Fruit fly (Drosophila melanogaster) whole organism, embryonic: ENCODE measurements around the gene CG15528.

Experiments used
- Antp ChIP-seq: fragments of 200-800 bp; sonication (Bioruptor generic); optimal IDR thresholded peaks from 3 replicates; lab custom pipeline; 2016; ENCODE audit warnings: missing biosample characterization, missing genetic modification characterization
- BtbVII ChIP-seq: fragments of 200-800 bp; sonication (Bioruptor generic); optimal IDR thresholded peaks from 3 replicates; lab custom pipeline; 2017; ENCODE audit warnings: missing biosample characterization, mild to moderate bottlenecking, missing genetic modification characterization
- CG12236 ChIP-seq: fragments of 200-800 bp; sonication (Bioruptor generic); optimal IDR thresholded peaks from 2 replicates; lab custom pipeline; 2016; ENCODE audit warnings: missing biosample characterization, missing genetic modification characterization
- CG12659 ChIP-seq: fragments of 200-800 bp; sonication (Bioruptor generic); optimal IDR thresholded peaks from 3 replicates; lab custom pipeline; 2017; ENCODE audit warnings: mild to moderate bottlenecking, missing biosample characterization, missing genetic modification reagents, missing genetic modification characterization
- CG1529 ChIP-seq: fragments of 200-800 bp; sonication (Bioruptor generic); optimal IDR thresholded peaks from 3 replicates; lab custom pipeline; 2018; ENCODE audit warnings: missing biosample characterization, missing genetic modification characterization
- CG17328 ChIP-seq: fragments of 200-800 bp; sonication (Bioruptor generic); IDR thresholded peaks from 2 replicates; pipeline ENCODE4 v1.3.6; 2022; ENCODE audit warnings: missing biosample characterization, missing genetic modification characterization
- CG2129 ChIP-seq: fragments of 200-800 bp; sonication (Bioruptor generic); IDR thresholded peaks from 2 replicates; pipeline ENCODE4 v1.3.6; 2022; ENCODE audit warnings: missing biosample characterization, missing genetic modification characterization; ENCODE audit not compliant: partially characterized antibody
- CG2678 ChIP-seq: fragments of 200-800 bp; sonication (Bioruptor generic); optimal IDR thresholded peaks from 3 replicates; lab custom pipeline; 2019; ENCODE audit warnings: missing biosample characterization, mild to moderate bottlenecking, missing genetic modification characterization, moderate library complexity
- CG3847 ChIP-seq: fragments of 200-800 bp; sonication (Bioruptor generic); IDR thresholded peaks from 2 replicates; pipeline ENCODE4 v1.3.6; 2022; ENCODE audit warnings: missing biosample characterization, missing genetic modification characterization
- CG4404 ChIP-seq: fragments of 200-800 bp; sonication (Bioruptor generic); IDR thresholded peaks from 2 replicates; pipeline ENCODE4 v1.3.6; 2022; ENCODE audit warnings: missing biosample characterization, missing genetic modification characterization
- CG6765 ChIP-seq: fragments of 200-800 bp; sonication (Bioruptor generic); optimal IDR thresholded peaks from 3 replicates; lab custom pipeline; 2017; ENCODE audit warnings: missing biosample characterization, mild to moderate bottlenecking, missing genetic modification characterization
- CG6813 ChIP-seq: fragments of 200-800 bp; sonication (Bioruptor generic); optimal IDR thresholded peaks from 2 replicates; lab custom pipeline; 2017; ENCODE audit warnings: missing biosample characterization, missing genetic modification characterization, mild to moderate bottlenecking, moderate library complexity, missing genetic modification reagents
- CG7357 ChIP-seq: fragments of 200-800 bp; sonication (Bioruptor generic); IDR thresholded peaks from 3 replicates; pipeline ENCODE4 v1.3.6; 2022; ENCODE audit warnings: missing biosample characterization, missing genetic modification characterization
- CG7987 ChIP-seq: fragments of 200-800 bp; sonication (Bioruptor generic); optimal IDR thresholded peaks from 2 replicates; lab custom pipeline; 2018; ENCODE audit warnings: missing biosample characterization, mild to moderate bottlenecking, missing genetic modification characterization, moderate library complexity
- CG9797 ChIP-seq: fragments of 200-800 bp; sonication (Bioruptor generic); optimal IDR thresholded peaks from 3 replicates; lab custom pipeline; 2018; ENCODE audit warnings: missing biosample characterization, mild to moderate bottlenecking, missing genetic modification characterization
- CG9817 ChIP-seq: fragments of 200-800 bp; sonication (Bioruptor generic); optimal IDR thresholded peaks from 2 replicates; lab custom pipeline; 2018; ENCODE audit warnings: missing biosample characterization, mild to moderate bottlenecking, missing genetic modification characterization, moderate library complexity
- CTCF ChIP-seq: fragments of 200-800 bp; sonication (Bioruptor generic); optimal IDR thresholded peaks from 2 replicates; lab custom pipeline; 2017; ENCODE audit warnings: missing biosample characterization, mild to moderate bottlenecking, missing genetic modification characterization, moderate library complexity
- Dfd ChIP-seq, 2 experiments: fragments of >200 bp; optimal IDR thresholded peaks; 2 replicates each; lab custom pipeline; 2017; ENCODE audit warnings: missing biosample characterization in 2 of 2, missing genetic modification characterization in 2 of 2
- Dll ChIP-seq: fragments of 200-800 bp; sonication (Bioruptor generic); IDR thresholded peaks from 4 replicates; pipeline ENCODE4 v1.3.6; 2022; ENCODE audit warnings: missing biosample characterization, missing genetic modification characterization; ENCODE audit not compliant: partially characterized antibody
- Doc2 ChIP-seq: fragments of 200-800 bp; sonication (Bioruptor generic); IDR thresholded peaks from 2 replicates; pipeline ENCODE4 v1.3.6; 2022; ENCODE audit warnings: missing biosample characterization, missing genetic modification characterization
- E2f2 ChIP-seq: fragments of 200-800 bp; sonication (Bioruptor generic); IDR thresholded peaks from 2 replicates; pipeline ENCODE4 v1.3.6; 2022; ENCODE audit warnings: missing biosample characterization, missing genetic modification characterization
- HHEX ChIP-seq: fragments of 200-800 bp; sonication (Bioruptor generic); optimal IDR thresholded peaks from 3 replicates; lab custom pipeline; 2017; ENCODE audit warnings: missing biosample characterization, mild to moderate bottlenecking, missing genetic modification characterization, missing genetic modification reagents
- MTF-1 ChIP-seq: fragments of 200-800 bp; sonication (Bioruptor generic); optimal IDR thresholded peaks from 2 replicates; lab custom pipeline; 2018; ENCODE audit warnings: missing biosample characterization, mild to moderate bottlenecking, missing genetic modification characterization, borderline replicate concordance
- Meics ChIP-seq: fragments of 200-800 bp; sonication (Bioruptor generic); optimal IDR thresholded peaks from 2 replicates; lab custom pipeline; 2017; ENCODE audit warnings: missing biosample characterization, mild to moderate bottlenecking, missing genetic modification characterization
- Mes4 ChIP-seq: fragments of 200-800 bp; sonication (Bioruptor generic); optimal IDR thresholded peaks from 2 replicates; lab custom pipeline; 2016; ENCODE audit warnings: missing biosample characterization, missing genetic modification characterization
- NK7.1 ChIP-seq: fragments of 200-800 bp; sonication (Bioruptor generic); optimal IDR thresholded peaks from 3 replicates; lab custom pipeline; 2016; ENCODE audit warnings: missing biosample characterization, missing genetic modification characterization
- Opbp ChIP-seq: fragments of 200-800 bp; sonication (Bioruptor generic); IDR thresholded peaks from 3 replicates; pipeline ENCODE4 v1.3.6; 2022; ENCODE audit warnings: missing biosample characterization, missing genetic modification characterization; ENCODE audit not compliant: partially characterized antibody
- PHDP ChIP-seq: fragments of 200-800 bp; sonication (Bioruptor generic); optimal IDR thresholded peaks from 3 replicates; lab custom pipeline; 2018; ENCODE audit warnings: missing biosample characterization, mild to moderate bottlenecking, missing genetic modification characterization, moderate library complexity
- Spps ChIP-seq: fragments of 200-800 bp; sonication (Bioruptor generic); optimal IDR thresholded peaks from 2 replicates; lab custom pipeline; 2018; ENCODE audit warnings: missing biosample characterization, mild to moderate bottlenecking, missing genetic modification characterization
- Trl ChIP-seq, 3 experiments: fragments of >200 bp in 2 of 3; fragments of 200-800 bp in 1 of 3; sonication (Bioruptor generic) in 1 of 3; optimal IDR thresholded peaks; 2 replicates in 1 of 3; 3 replicates in 2 of 3; lab custom pipeline; 2016 to 2017; ENCODE audit warnings: missing biosample characterization in 1 of 3, missing genetic modification characterization in 1 of 3
- br ChIP-seq: fragments of >200 bp; optimal IDR thresholded peaks from 2 replicates; lab custom pipeline; 2017
- dpn ChIP-seq, 2 experiments: fragments of 200-800 bp; sonication (Bioruptor generic); optimal IDR thresholded peaks; 3 replicates each; lab custom pipeline; 2016; ENCODE audit warnings: missing biosample characterization in 2 of 2, missing genetic modification characterization in 2 of 2
- ems ChIP-seq: fragments of 200-800 bp; sonication (Bioruptor generic); optimal IDR thresholded peaks from 3 replicates; lab custom pipeline; 2016; ENCODE audit warnings: missing biosample characterization, missing genetic modification characterization
- ewg ChIP-seq: fragments of 200-800 bp; sonication (Bioruptor generic); optimal IDR thresholded peaks from 3 replicates; lab custom pipeline; 2017; ENCODE audit warnings: mild to moderate bottlenecking, missing biosample characterization, missing genetic modification reagents, missing genetic modification characterization
- fd3F ChIP-seq: fragments of 200-800 bp; sonication (Bioruptor generic); optimal IDR thresholded peaks from 2 replicates; lab custom pipeline; 2018; ENCODE audit warnings: missing biosample characterization, mild to moderate bottlenecking, missing genetic modification characterization, moderate library complexity
- hkb ChIP-seq, 2 experiments: fragments of 200-800 bp in 1 of 2; fragments of >200 bp in 1 of 2; sonication (Bioruptor generic) in 1 of 2; IDR thresholded peaks in 1 of 2; optimal IDR thresholded peaks in 1 of 2; 2 replicates each; pipeline versions ENCODE4 v1.3.6 to Lab custom; 2017 to 2022; ENCODE audit warnings: missing biosample characterization in 1 of 2, missing genetic modification characterization in 1 of 2
- klu ChIP-seq: fragments of 200-800 bp; sonication (Bioruptor generic); IDR thresholded peaks from 2 replicates; pipeline ENCODE4 v1.3.6; 2022; ENCODE audit warnings: missing biosample characterization, missing genetic modification characterization
- lab ChIP-seq: fragments of 200-800 bp; sonication (Bioruptor generic); optimal IDR thresholded peaks from 3 replicates; lab custom pipeline; 2017; ENCODE audit warnings: missing biosample characterization, missing genetic modification characterization, mild to moderate bottlenecking, moderate library complexity, missing genetic modification reagents
- nom ChIP-seq: fragments of 200-800 bp; sonication (Bioruptor generic); optimal IDR thresholded peaks from 2 replicates; lab custom pipeline; 2017; ENCODE audit warnings: missing biosample characterization, missing genetic modification characterization, mild to moderate bottlenecking, moderate library complexity, missing genetic modification reagents
- odd ChIP-seq: fragments of 200-800 bp; sonication (Bioruptor generic); optimal IDR thresholded peaks from 2 replicates; lab custom pipeline; 2017; ENCODE audit warnings: missing biosample characterization, mild to moderate bottlenecking, missing genetic modification characterization
- onecut ChIP-seq: fragments of 200-800 bp; sonication (Bioruptor generic); IDR thresholded peaks from 2 replicates; pipeline ENCODE4 v1.3.6; 2022; ENCODE audit warnings: missing biosample characterization, missing genetic modification characterization
- pb ChIP-seq: fragments of 200-800 bp; sonication (Bioruptor generic); optimal IDR thresholded peaks from 3 replicates; lab custom pipeline; 2016; ENCODE audit warnings: missing biosample characterization, missing genetic modification characterization
- pum ChIP-seq: fragments of 200-800 bp; sonication (Bioruptor generic); optimal IDR thresholded peaks from 2 replicates; lab custom pipeline; 2016; ENCODE audit warnings: missing biosample characterization, missing genetic modification characterization
- pzg ChIP-seq: fragments of 200-800 bp; sonication (Bioruptor generic); optimal IDR thresholded peaks from 3 replicates; lab custom pipeline; 2018; ENCODE audit warnings: missing biosample characterization, mild to moderate bottlenecking, missing genetic modification characterization, moderate library complexity
- rib ChIP-seq: fragments of 200-800 bp; sonication (Bioruptor generic); IDR thresholded peaks from 2 replicates; pipeline ENCODE4 v1.3.6; 2022; ENCODE audit warnings: missing biosample characterization, missing genetic modification characterization
- sima ChIP-seq: fragments of 200-800 bp; sonication (Bioruptor generic); optimal IDR thresholded peaks from 2 replicates; lab custom pipeline; 2016; ENCODE audit warnings: missing biosample characterization, missing genetic modification characterization
- sob ChIP-seq: fragments of 200-800 bp; sonication (Bioruptor generic); IDR thresholded peaks from 2 replicates; pipeline ENCODE4 v1.3.6; 2022; ENCODE audit warnings: missing biosample characterization, missing genetic modification characterization
- ssp ChIP-seq: fragments of 200-800 bp; sonication (Bioruptor generic); IDR thresholded peaks from 2 replicates; pipeline ENCODE4 v1.3.6; 2022; ENCODE audit warnings: missing biosample characterization, missing genetic modification characterization
- tap ChIP-seq: fragments of 200-800 bp; optimal IDR thresholded peaks from 3 replicates; lab custom pipeline; 2019; ENCODE audit warnings: missing biosample characterization, mild to moderate bottlenecking, missing genetic modification characterization, moderate library complexity
- toy ChIP-seq: fragments of 200-800 bp; sonication (Bioruptor generic); IDR thresholded peaks from 2 replicates; pipeline ENCODE4 v1.3.6; 2022; ENCODE audit warnings: missing biosample characterization, missing genetic modification characterization

Gene CG15528

DNA sequence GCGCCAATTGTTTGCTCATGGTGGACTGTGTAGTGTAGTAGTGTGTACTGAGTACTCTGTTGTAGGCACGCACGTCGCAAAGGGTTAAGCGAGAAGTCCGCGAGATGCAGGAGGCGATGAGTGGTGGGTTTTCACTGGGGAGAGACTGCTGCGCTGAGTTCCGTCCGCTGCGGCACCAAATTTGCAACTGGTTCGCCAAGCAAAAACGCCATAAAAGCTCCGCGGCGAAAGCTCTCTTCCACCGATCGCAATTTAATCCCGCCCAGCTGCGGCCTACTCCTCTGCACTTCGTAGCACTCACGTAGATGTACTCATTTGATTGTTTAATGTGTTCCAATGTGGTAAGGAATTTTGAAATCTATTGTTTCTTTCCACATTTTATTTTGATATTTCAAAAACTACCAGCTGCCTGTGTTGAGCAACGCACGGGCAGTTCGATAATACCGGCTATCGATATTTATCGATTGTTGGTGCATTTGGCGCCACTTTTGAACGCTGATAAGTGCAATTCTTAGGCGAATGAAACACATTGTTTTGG, 36.9 kb downstream of the CG15528 start, which contains the start of gene CG7920 (continued):
- no peak for TF ChIP-seq toy
- no peak for TF ChIP-seq CG7357 (GFP tag; lab: Robert Waterston, UW)
- TF ChIP-seq CG6765 (GFP tag; lab: Kevin White, UChicago), result peak; percentile 72
- TF ChIP-seq Meics, result peak; percentile 14
- TF ChIP-seq CG9817 (tag; lab: Kevin White, UChicago), result no peak
- peak; percentile 48 for TF ChIP-seq ems (GFP tag; lab: Kevin White, UChicago)
- TF ChIP-seq sob (GFP tag; lab: Robert Waterston, UW), result peak; percentile 42; the same call in 1 of the 2 replicates
- TF ChIP-seq onecut (GFP tag; lab: Robert Waterston, UW), result no peak
- peak; percentile 75 for TF ChIP-seq Opbp (GFP tag; lab: Robert Waterston, UW)
- peak; percentile 10 for TF ChIP-seq CG2678 (tag; lab: Kevin White, UChicago)
- peak; percentile 77 for TF ChIP-seq nom (GFP tag; lab: Kevin White, UChicago)
- TF ChIP-seq CG12659 (GFP tag; lab: Kevin White, UChicago), result peak; percentile 64
- TF ChIP-seq CG17328 (GFP tag; lab: Robert Waterston, UW), result no peak
- no peak for TF ChIP-seq NK7.1
- TF ChIP-seq rib (GFP tag; lab: Robert Waterston, UW), result peak; percentile 64; the same call in 1 of the 2 replicates
- TF ChIP-seq ssp (GFP tag; lab: Robert Waterston, UW), result no peak
- TF ChIP-seq pum, result no peak
- no peak for TF ChIP-seq br
- TF ChIP-seq pzg (GFP tag; lab: Kevin White, UChicago), result peak; percentile 86
- TF ChIP-seq pb, result no peak
- TF ChIP-seq CTCF (GFP tag; lab: Kevin White, UChicago), result peak; percentile 75
- peak; percentile 37 for TF ChIP-seq odd
- TF ChIP-seq Mes4 (GFP tag; lab: Kevin White, UChicago), result no peak
- peak; percentile 36; the same call in 1 of the 2 replicates for TF ChIP-seq CG3847 (GFP tag; lab: Robert Waterston, UW)
- TF ChIP-seq Spps, result no peak
- TF ChIP-seq Trl (optimal IDR thresholded peaks at IDR 0.05; lab: Kevin White, UChicago), result no peak
- no peak for TF ChIP-seq Trl (GFP tag; optimal IDR thresholded peaks at IDR 0.05; lab: Kevin White, UChicago)
- TF ChIP-seq tap (tag; lab: Kevin White, UChicago), result peak; percentile 11
- no peak for TF ChIP-seq CG6813 (GFP tag; lab: Kevin White, UChicago)
- TF ChIP-seq Antp, result no peak
- peak; percentile 99 for TF ChIP-seq E2f2
- TF ChIP-seq CG1529 (GFP tag; lab: Kevin White, UChicago), result no peak
- TF ChIP-seq lab, result peak; percentile 49
- TF ChIP-seq hkb (optimal IDR thresholded peaks at IDR 0.05; lab: Kevin White, UChicago), result no peak
- peak; percentile 33 for TF ChIP-seq hkb (GFP tag; IDR thresholded peaks at IDR 0.05; lab: Robert Waterston, UW)
- TF ChIP-seq HHEX (GFP tag; lab: Kevin White, UChicago), result no peak
- peak; percentile 89 for TF ChIP-seq Dll (GFP tag; lab: Robert Waterston, UW)
- no peak for TF ChIP-seq fd3F (GFP tag; lab: Kevin White, UChicago)
- TF ChIP-seq BtbVII, result peak; percentile 48
- no peak for TF ChIP-seq MTF-1 (GFP tag; lab: Kevin White, UChicago)
- peak; percentile 0 for TF ChIP-seq CG7987 (GFP tag; lab: Kevin White, UChicago)
- TF ChIP-seq PHDP (tag; lab: Kevin White, UChicago), result peak; percentile 6
- no peak for TF ChIP-seq CG4404 (GFP tag; lab: Robert Waterston, UW)
- TF ChIP-seq klu (GFP tag; lab: Robert Waterston, UW), result no peak
- TF ChIP-seq CG2129 (GFP tag; lab: Robert Waterston, UW), result peak; percentile 40
- peak; percentile 26 for TF ChIP-seq CG9797 (GFP tag; lab: Kevin White, UChicago)
- peak; percentile 3 to 29 for TF ChIP-seq dpn (GFP tag; optimal IDR thresholded peaks at IDR 0.05; lab: Kevin White, UChicago)
- no peak for TF ChIP-seq Dfd (GFP tag; optimal IDR thresholded peaks at IDR 0.05; lab: Kevin White, UChicago)
- TF ChIP-seq ewg (GFP tag; lab: Kevin White, UChicago), result peak; percentile 3
- TF ChIP-seq Doc2, result no peak
- TF ChIP-seq CG12236 (GFP tag; lab: Kevin White, UChicago), result no peak
- TF ChIP-seq sima, result no peak
